Worm (Caenorhabditis elegans) whole organism, L2 larva: ENCODE measurements around the gene grl-19.

Experiments used
- C34F6.9 ChIP-seq: fragments of 150-350 bp; optimal IDR thresholded peaks from 2 replicates; lab custom pipeline; 2014; ENCODE audit warnings: missing biosample characterization, missing genetic modification characterization
- F13H6.1 ChIP-seq: sonication (generic microtip); optimal IDR thresholded peaks from 2 replicates; lab custom pipeline; 2016; ENCODE audit warnings: missing genetic modification characterization, missing compliant biosample characterization
- R02D3.7 ChIP-seq: fragments of 150-350 bp; optimal IDR thresholded peaks from 2 replicates; lab custom pipeline; 2014; ENCODE audit warnings: missing biosample characterization, missing genetic modification characterization
- Y55F3AM.14 ChIP-seq: fragments of 200-800 bp; sonication (Bioruptor generic); optimal IDR thresholded peaks from 2 replicates; lab custom pipeline; 2018; ENCODE audit warnings: mild to moderate bottlenecking, missing genetic modification characterization, missing compliant biosample characterization
- ZK546.5 ChIP-seq: sonication (generic microtip); optimal IDR thresholded peaks from 2 replicates; lab custom pipeline; 2017; ENCODE audit warnings: missing biosample characterization, missing genetic modification characterization
- alr-1 ChIP-seq: fragments of 150-350 bp; optimal IDR thresholded peaks from 2 replicates; lab custom pipeline; 2014; ENCODE audit warnings: missing biosample characterization, missing genetic modification characterization
- aly-2 ChIP-seq: fragments of 150-350 bp; optimal IDR thresholded peaks from 2 replicates; lab custom pipeline; 2014; ENCODE audit warnings: missing biosample characterization, missing genetic modification characterization
- ama-1 ChIP-seq: fragments of 150-350 bp; optimal IDR thresholded peaks from 2 replicates; lab custom pipeline; 2018; ENCODE audit warnings: inconsistent platforms
- blmp-1 ChIP-seq: sonication (generic microtip); optimal IDR thresholded peaks from 2 replicates; lab custom pipeline; 2017; ENCODE audit warnings: missing genetic modification characterization, mild to moderate bottlenecking, missing compliant biosample characterization, antibody characterized with exemption, moderate library complexity; ENCODE audit not compliant: insufficient read depth
- ceh-16 ChIP-seq: fragments of 150-350 bp; optimal IDR thresholded peaks from 2 replicates; lab custom pipeline; 2014; ENCODE audit warnings: missing biosample characterization, missing genetic modification characterization
- ceh-82 ChIP-seq: fragments of 150-350 bp; optimal IDR thresholded peaks from 2 replicates; lab custom pipeline; 2014; ENCODE audit warnings: missing biosample characterization, missing genetic modification characterization
- crh-2 ChIP-seq: sonication (generic microtip); optimal IDR thresholded peaks from 2 replicates; lab custom pipeline; 2017; ENCODE audit warnings: missing biosample characterization, missing genetic modification characterization
- dmd-4 ChIP-seq: sonication (generic microtip); optimal IDR thresholded peaks from 2 replicates; lab custom pipeline; 2017; ENCODE audit warnings: missing biosample characterization, missing genetic modification characterization
- egl-27 ChIP-seq: sonication (generic microtip); optimal IDR thresholded peaks from 3 replicates; lab custom pipeline; 2017; ENCODE audit warnings: missing biosample characterization, missing genetic modification reagents, missing genetic modification characterization
- elt-1 ChIP-seq: fragments of 150-350 bp; optimal IDR thresholded peaks from 2 replicates; lab custom pipeline; 2014; ENCODE audit warnings: missing biosample characterization, missing genetic modification characterization
- elt-3 ChIP-seq: sonication (generic microtip); optimal IDR thresholded peaks from 2 replicates; lab custom pipeline; 2017; ENCODE audit warnings: missing biosample characterization, missing genetic modification characterization
- fos-1 ChIP-seq: fragments of 150-350 bp; optimal IDR thresholded peaks from 2 replicates; lab custom pipeline; 2014; ENCODE audit warnings: missing biosample characterization, missing genetic modification characterization
- gmeb-1 ChIP-seq: fragments of 150-350 bp; optimal IDR thresholded peaks from 2 replicates; lab custom pipeline; 2014; ENCODE audit warnings: missing biosample characterization, missing genetic modification characterization
- lin-13 ChIP-seq: fragments of 150-350 bp; optimal IDR thresholded peaks from 2 replicates; lab custom pipeline; 2014; ENCODE audit warnings: missing biosample characterization, missing genetic modification reagents, missing genetic modification characterization
- lin-39 ChIP-seq: fragments of 150-350 bp; optimal IDR thresholded peaks from 2 replicates; lab custom pipeline; 2014; ENCODE audit warnings: missing biosample characterization, missing genetic modification reagents, missing genetic modification characterization
- lsy-2 ChIP-seq, 2 experiments: fragments of 150-350 bp in 1 of 2; sonication (generic microtip) in 1 of 2; optimal IDR thresholded peaks; 2 replicates each; lab custom pipeline; 2014 to 2017; ENCODE audit warnings: missing biosample characterization in 2 of 2, missing genetic modification characterization in 2 of 2
- mab-5 ChIP-seq: fragments of 150-350 bp; optimal IDR thresholded peaks from 2 replicates; lab custom pipeline; 2014; ENCODE audit warnings: missing biosample characterization, missing genetic modification characterization
- mdl-1 ChIP-seq, 2 experiments: fragments of 150-350 bp in 1 of 2; sonication (generic microtip) in 1 of 2; optimal IDR thresholded peaks; 2 replicates each; lab custom pipeline; 2017; ENCODE audit warnings: missing biosample characterization in 2 of 2, missing genetic modification characterization in 2 of 2
- nhr-11 ChIP-seq: fragments of 150-350 bp; optimal IDR thresholded peaks from 2 replicates; lab custom pipeline; 2014; ENCODE audit warnings: missing biosample characterization, missing genetic modification characterization
- nhr-12 ChIP-seq: fragments of 150-350 bp; optimal IDR thresholded peaks from 2 replicates; lab custom pipeline; 2014; ENCODE audit warnings: missing biosample characterization, missing genetic modification characterization
- nhr-129 ChIP-seq: fragments of 150-350 bp; optimal IDR thresholded peaks from 2 replicates; lab custom pipeline; 2014; ENCODE audit warnings: missing biosample characterization, missing genetic modification characterization
- nhr-21 ChIP-seq: fragments of 150-350 bp; optimal IDR thresholded peaks from 2 replicates; lab custom pipeline; 2014; ENCODE audit warnings: missing biosample characterization, missing genetic modification characterization
- nhr-23 ChIP-seq: fragments of 150-350 bp; optimal IDR thresholded peaks from 2 replicates; lab custom pipeline; 2014; ENCODE audit warnings: missing biosample characterization, missing genetic modification reagents, missing genetic modification characterization
- nhr-237 ChIP-seq: fragments of 150-350 bp; optimal IDR thresholded peaks from 2 replicates; lab custom pipeline; 2014; ENCODE audit warnings: missing biosample characterization, missing genetic modification characterization
- nhr-25 ChIP-seq: fragments of 150-350 bp; sonication (generic microtip); optimal IDR thresholded peaks from 3 replicates; lab custom pipeline; 2014; ENCODE audit warnings: missing biosample characterization, missing genetic modification characterization
- nhr-6 ChIP-seq: fragments of 150-350 bp; optimal IDR thresholded peaks from 2 replicates; lab custom pipeline; 2014; ENCODE audit warnings: missing biosample characterization, missing genetic modification characterization
- nhr-77 ChIP-seq: fragments of 150-350 bp; optimal IDR thresholded peaks from 2 replicates; lab custom pipeline; 2014; ENCODE audit warnings: missing biosample characterization, missing genetic modification characterization
- peb-1 ChIP-seq: fragments of 150-350 bp; optimal IDR thresholded peaks from 2 replicates; lab custom pipeline; 2014; ENCODE audit warnings: missing biosample characterization, missing genetic modification characterization
- sem-4 ChIP-seq: fragments of 150-350 bp; optimal IDR thresholded peaks from 2 replicates; lab custom pipeline; 2014; ENCODE audit warnings: missing biosample characterization, missing genetic modification reagents, missing genetic modification characterization
- skn-1 ChIP-seq: sonication (generic microtip); optimal IDR thresholded peaks from 2 replicates; lab custom pipeline; 2017; ENCODE audit warnings: missing biosample characterization, missing genetic modification characterization
- sma-3 ChIP-seq: sonication (generic microtip); optimal IDR thresholded peaks from 2 replicates; lab custom pipeline; 2016; ENCODE audit warnings: missing genetic modification reagents, missing genetic modification characterization, missing compliant biosample characterization
- sma-9 ChIP-seq, 2 experiments: fragments of 150-350 bp in 1 of 2; sonication (generic microtip) in 1 of 2; optimal IDR thresholded peaks; 2 replicates each; lab custom pipeline; 2014 to 2016; ENCODE audit warnings: missing genetic modification characterization in 2 of 2, mild to moderate bottlenecking in 1 of 2, missing biosample characterization in 1 of 2, missing compliant biosample characterization in 1 of 2, missing genetic modification reagents in 1 of 2, moderate library complexity in 1 of 2
- snpc-4 ChIP-seq: fragments of 150-350 bp; optimal IDR thresholded peaks from 2 replicates; lab custom pipeline; 2014; ENCODE audit warnings: missing biosample characterization, missing genetic modification characterization
- unc-39 ChIP-seq: fragments of 150-350 bp; optimal IDR thresholded peaks from 2 replicates; lab custom pipeline; 2014; ENCODE audit warnings: missing biosample characterization, missing genetic modification characterization
- unc-55 ChIP-seq: fragments of 150-350 bp; sonication (generic microtip); optimal IDR thresholded peaks from 3 replicates; lab custom pipeline; 2014; ENCODE audit warnings: missing biosample characterization, missing genetic modification reagents, missing genetic modification characterization
- unc-62 ChIP-seq: fragments of 150-350 bp; optimal IDR thresholded peaks from 2 replicates; lab custom pipeline; 2014; ENCODE audit warnings: missing biosample characterization, missing genetic modification reagents, missing genetic modification characterization
- ztf-4 ChIP-seq: fragments of 150-350 bp; optimal IDR thresholded peaks from 2 replicates; lab custom pipeline; 2014; ENCODE audit warnings: missing biosample characterization, missing genetic modification characterization

grl-19 gene

ce11 chrIV:236138-236537 lies 16.2 kb downstream of the grl-19 start:
- TF ChIP-seq unc-39 (no peak), R02D3.7 (no peak), ceh-82 (tag; lab: Kevin White, UChicago) (no peak), nhr-21 (tag; lab: Kevin White, UChicago) (no peak), ceh-16 (no peak), alr-1 (tag; lab: Kevin White, UChicago) (no peak), egl-27 (tag; lab: Kevin White, UChicago) (no peak), gmeb-1 (tag; lab: Kevin White, UChicago) (no peak), blmp-1 (tag; lab: Kevin White, UChicago) (no peak), aly-2 (tag; lab: Kevin White, UChicago) (no peak), ama-1 (no peak), sma-3 (GFP tag; lab: Kevin White, UChicago) (no peak)
- TF ChIP-seq, all 48 proteins: peak for 0

ce11 chrIV:231673-232072 lies 20.7 kb downstream of the grl-19 start, which contains the start of gene gtf-2H1:
Gene gtf-2H1 (minus strand): TSS chrIV:231773.
- TF ChIP-seq sma-9 (GFP tag; optimal IDR thresholded peaks at IDR 0.05; lab: Kevin White, UChicago), result no peak
- no peak for TF ChIP-seq sma-9 (tag; optimal IDR thresholded peaks at IDR 0.05; lab: Kevin White, UChicago)

- TF ChIP-seq nhr-12 (tag; lab: Kevin White, UChicago) (no peak), nhr-21 (tag; lab: Kevin White, UChicago) (no peak), lin-13 (no peak), C34F6.9 (tag; lab: Kevin White, UChicago) (no peak), ztf-4 (tag; lab: Kevin White, UChicago) (no peak), nhr-77 (tag; lab: Kevin White, UChicago) (no peak), sma-3 (GFP tag; lab: Kevin White, UChicago) (no peak), nhr-6 (no peak), skn-1 (tag; lab: Kevin White, UChicago) (no peak), sem-4 (tag; lab: Kevin White, UChicago) (no peak)
Observed at ce11 chrIV:218252-218651, 34.1 kb downstream of the grl-19 start, which contains the start of gene prdx-6. Gene prdx-6 (plus strand): TSS chrIV:218552.

ce11 chrIV:210591-210990 lies 41.8 kb downstream of the grl-19 start:
- no peak for TF ChIP-seq unc-62 (GFP tag; lab: Kevin White, UChicago)
- peak; percentile 68 for TF ChIP-seq gmeb-1 (tag; lab: Kevin White, UChicago)
- peak; percentile 14 for TF ChIP-seq lin-13
- TF ChIP-seq Y55F3AM.14 (GFP tag; lab: Kevin White, UChicago), result no peak
- peak; percentile 48 for TF ChIP-seq nhr-129
- TF ChIP-seq ceh-16, result no peak
- TF ChIP-seq nhr-77 (tag; lab: Kevin White, UChicago), result no peak
- TF ChIP-seq nhr-23 (tag; lab: Kevin White, UChicago), result no peak
- peak; percentile 53 for TF ChIP-seq crh-2 (tag; lab: Kevin White, UChicago)
- TF ChIP-seq peb-1 (tag; lab: Kevin White, UChicago), result no peak
- peak; percentile 27 for TF ChIP-seq C34F6.9 (tag; lab: Kevin White, UChicago)
- no peak for TF ChIP-seq lin-39
- no peak for TF ChIP-seq dmd-4 (tag; lab: Kevin White, UChicago)
- TF ChIP-seq lsy-2 (tag; optimal IDR thresholded peaks at IDR 0.05; lab: Kevin White, UChicago), result peak in 1 of 2 experiments; percentile 36
- no peak for TF ChIP-seq mdl-1 (tag; optimal IDR thresholded peaks at IDR 0.05; lab: Kevin White, UChicago)
- peak; percentile 57 for TF ChIP-seq sma-3 (GFP tag; lab: Kevin White, UChicago)
- no peak for TF ChIP-seq sem-4 (tag; lab: Kevin White, UChicago)
- TF ChIP-seq fos-1 (tag; lab: Kevin White, UChicago), result peak; percentile 56
- TF ChIP-seq ama-1, result no peak
- TF ChIP-seq blmp-1 (tag; lab: Kevin White, UChicago), result no peak
- TF ChIP-seq sma-9 (GFP tag; optimal IDR thresholded peaks at IDR 0.05; lab: Kevin White, UChicago), result no peak
- no peak for TF ChIP-seq sma-9 (tag; optimal IDR thresholded peaks at IDR 0.05; lab: Kevin White, UChicago)
- TF ChIP-seq nhr-12 (tag; lab: Kevin White, UChicago), result no peak
- no peak for TF ChIP-seq ZK546.5 (tag; lab: Kevin White, UChicago)
- TF ChIP-seq alr-1 (tag; lab: Kevin White, UChicago), result no peak
- TF ChIP-seq nhr-237, result no peak
- TF ChIP-seq snpc-4, result no peak
- TF ChIP-seq nhr-11, result no peak
- no peak for TF ChIP-seq ceh-82 (tag; lab: Kevin White, UChicago)
- TF ChIP-seq skn-1 (tag; lab: Kevin White, UChicago), result no peak
- no peak for TF ChIP-seq elt-3
- TF ChIP-seq unc-55 (GFP tag; lab: Kevin White, UChicago), result peak; percentile 43
- no peak for TF ChIP-seq elt-1 (tag; lab: Kevin White, UChicago)
- no peak for TF ChIP-seq ztf-4 (tag; lab: Kevin White, UChicago)
- TF ChIP-seq egl-27 (tag; lab: Kevin White, UChicago), result peak; percentile 21
- no peak for TF ChIP-seq nhr-21 (tag; lab: Kevin White, UChicago)
- no peak for TF ChIP-seq nhr-25 (tag; lab: Kevin White, UChicago)
- no peak for TF ChIP-seq R02D3.7
- no peak for TF ChIP-seq mab-5 (tag; lab: Kevin White, UChicago)
- TF ChIP-seq aly-2 (tag; lab: Kevin White, UChicago), result no peak
- peak; percentile 34 for TF ChIP-seq F13H6.1 (tag; lab: Kevin White, UChicago)
